Worm (Caenorhabditis elegans): ENCODE data around the gene ZK1098.9.

ce11 chrIII:9544125-9544524 lies at the start of gene ZK1098.9:
- TF ChIP-seq cog-1 (tag; optimal IDR thresholded peaks at IDR 0.05) (no peak), ztf-23 (GFP tag; IDR thresholded peaks at IDR 0.05) (no peak), tab-1 (GFP tag; IDR thresholded peaks at IDR 0.05) (no peak), T22C8.4 (GFP tag; IDR thresholded peaks at IDR 0.05) (no peak), klf-2 (GFP tag; conservative IDR thresholded peaks at IDR 0.05) (no peak), ztf-29 (GFP tag; IDR thresholded peaks at IDR 0.05) (no peak), flt-1 (GFP tag; IDR thresholded peaks at IDR 0.05) (no peak), ref-1 (GFP tag; conservative IDR thresholded peaks at IDR 0.05) (no peak)

Data from whole organism, midembryonic.